Worm (Caenorhabditis elegans) whole organism, L4 larva: Measurements from ENCODE around the gene myrf-2.

ENCODE experiments used
- F26F4.8 ChIP-seq: fragments of 200-800 bp; sonication (Bioruptor generic); conservative IDR thresholded peaks from 2 replicates; pipeline ENCODE4 v1.3.6; 2022; ENCODE audit warnings: missing genetic modification characterization, missing compliant biosample characterization
- F44E2.7 ChIP-seq: fragments of 200-800 bp; sonication (Bioruptor generic); IDR thresholded peaks from 2 replicates; pipeline ENCODE4 v2.1.2; 2022; ENCODE audit warnings: missing genetic modification characterization, missing compliant biosample characterization
- F49E8.2 ChIP-seq: sonication (generic microtip); optimal IDR thresholded peaks from 2 replicates; lab custom pipeline; 2016; ENCODE audit warnings: missing compliant biosample characterization, mild to moderate bottlenecking, missing genetic modification characterization, borderline replicate concordance
- R02D3.7 ChIP-seq: fragments of 150-350 bp; sonication (generic microtip); optimal IDR thresholded peaks from 3 replicates; lab custom pipeline; 2014; ENCODE audit warnings: missing biosample characterization, missing genetic modification characterization
- Y48G9A.11 ChIP-seq: fragments of 200-800 bp; sonication (Bioruptor generic); IDR thresholded peaks from 2 replicates; pipeline ENCODE4 v1.3.6; 2022; ENCODE audit warnings: missing genetic modification reagents, missing genetic modification characterization, missing compliant biosample characterization
- Y75B8A.6 ChIP-seq: fragments of 200-800 bp; sonication (Bioruptor generic); IDR thresholded peaks from 2 replicates; pipeline ENCODE4 v1.3.6; 2022; ENCODE audit warnings: missing genetic modification reagents, missing genetic modification characterization, missing compliant biosample characterization
- ZK337.2 ChIP-seq: fragments of 200-800 bp; sonication (Bioruptor generic); IDR thresholded peaks from 2 replicates; pipeline ENCODE4 v1.3.6; 2022; ENCODE audit warnings: missing genetic modification reagents, missing genetic modification characterization, missing compliant biosample characterization
- ZK546.5 ChIP-seq, 2 experiments: sonication (generic microtip); optimal IDR thresholded peaks; 2 replicates each; lab custom pipeline; 2017; ENCODE audit warnings: missing biosample characterization in 2 of 2, missing genetic modification characterization in 2 of 2
- aha-1 ChIP-seq: fragments of 150-350 bp; peaks from one replicate; lab custom pipeline; 2014; ENCODE audit warnings: missing biosample characterization, missing genetic modification characterization
- aly-2 ChIP-seq: sonication (generic microtip); optimal IDR thresholded peaks from 2 replicates; lab custom pipeline; 2018; ENCODE audit warnings: missing biosample characterization, missing genetic modification characterization
- ama-1 ChIP-seq: fragments of 150-350 bp; optimal IDR thresholded peaks from 2 replicates; lab custom pipeline; 2014; ENCODE audit warnings: inconsistent platforms, mixed read lengths
- ceh-20 ChIP-seq: fragments of 200-800 bp; sonication (Bioruptor generic); IDR thresholded peaks from 2 replicates; pipeline ENCODE4 v1.3.6; 2022; ENCODE audit warnings: missing genetic modification reagents, missing genetic modification characterization, missing compliant biosample characterization
- cey-2 ChIP-seq: sonication (generic microtip); optimal IDR thresholded peaks from 3 replicates; lab custom pipeline; 2017; ENCODE audit warnings: missing genetic modification characterization, mild to moderate bottlenecking, missing compliant biosample characterization, antibody characterized with exemption, borderline replicate concordance; ENCODE audit not compliant: insufficient read depth
- daf-19 ChIP-seq: fragments of 200-800 bp; sonication (Bioruptor generic); conservative IDR thresholded peaks from 2 replicates; pipeline ENCODE4 v1.3.6; 2022; ENCODE audit warnings: missing genetic modification characterization, missing compliant biosample characterization
- dmd-6 ChIP-seq: fragments of 200-800 bp; sonication (Bioruptor generic); IDR thresholded peaks from 2 replicates; pipeline ENCODE4 v1.3.6; 2022; ENCODE audit warnings: missing genetic modification reagents, missing genetic modification characterization, missing compliant biosample characterization
- duxl-1 ChIP-seq: sonication (generic microtip); optimal IDR thresholded peaks from 2 replicates; lab custom pipeline; 2016; ENCODE audit warnings: mild to moderate bottlenecking, missing genetic modification characterization, moderate library complexity, missing compliant biosample characterization; ENCODE audit not compliant: poor library complexity
- dve-1 ChIP-seq: sonication (generic microtip); optimal IDR thresholded peaks from 2 replicates; lab custom pipeline; 2017; ENCODE audit warnings: antibody characterized with exemption, mild to moderate bottlenecking, missing genetic modification characterization, missing compliant biosample characterization; ENCODE audit not compliant: insufficient read depth
- egl-43 ChIP-seq: fragments of 200-800 bp; sonication (Bioruptor generic); IDR thresholded peaks from 2 replicates; pipeline ENCODE4 v1.3.6; 2022; ENCODE audit warnings: missing genetic modification reagents, missing genetic modification characterization, missing compliant biosample characterization
- fos-1 ChIP-seq: fragments of 150-350 bp; optimal IDR thresholded peaks from 2 replicates; lab custom pipeline; 2014; ENCODE audit warnings: missing biosample characterization, missing genetic modification characterization
- gei-8 ChIP-seq: fragments of 200-800 bp; sonication (Bioruptor generic); optimal IDR thresholded peaks from 2 replicates; lab custom pipeline; 2018; ENCODE audit warnings: mild to moderate bottlenecking, missing genetic modification characterization, missing compliant biosample characterization
- hif-1 ChIP-seq, 2 experiments: sonication (generic microtip); optimal IDR thresholded peaks; 2 replicates each; lab custom pipeline; 2016 to 2017; ENCODE audit warnings: missing compliant biosample characterization in 2 of 2, missing genetic modification characterization in 2 of 2, missing genetic modification reagents in 2 of 2, missing genotype in 2 of 2, mild to moderate bottlenecking in 1 of 2
- hlh-30 ChIP-seq: sonication (generic microtip); optimal IDR thresholded peaks from 2 replicates; lab custom pipeline; 2017; ENCODE audit warnings: antibody characterized with exemption, mild to moderate bottlenecking, missing genetic modification characterization, missing compliant biosample characterization; ENCODE audit not compliant: insufficient read depth
- lim-7 ChIP-seq: fragments of 200-800 bp; sonication (Bioruptor generic); IDR thresholded peaks from 2 replicates; pipeline ENCODE4 v1.3.6; 2022; ENCODE audit warnings: missing genetic modification characterization, missing compliant biosample characterization
- lin-15B ChIP-seq: fragments of 150-350 bp; sonication (generic microtip); optimal IDR thresholded peaks from 3 replicates; lab custom pipeline; 2014; ENCODE audit warnings: missing biosample characterization, missing genetic modification characterization
- lin-29 ChIP-seq: fragments of 200-800 bp; sonication (Bioruptor generic); IDR thresholded peaks from 2 replicates; pipeline ENCODE4 v1.3.6; 2022; ENCODE audit warnings: missing genetic modification reagents, missing genetic modification characterization, missing compliant biosample characterization
- lin-38 ChIP-seq: fragments of 200-800 bp; sonication (Bioruptor generic); IDR thresholded peaks from 2 replicates; pipeline ENCODE4 v1.3.6; 2022; ENCODE audit warnings: missing genetic modification reagents, missing genetic modification characterization, missing compliant biosample characterization
- lir-3 ChIP-seq: sonication (generic microtip); optimal IDR thresholded peaks from 2 replicates; lab custom pipeline; 2016; ENCODE audit warnings: mild to moderate bottlenecking, missing genetic modification characterization, missing compliant biosample characterization
- lsy-2 ChIP-seq, 2 experiments: fragments of 150-350 bp in 1 of 2; sonication (generic microtip) in 1 of 2; optimal IDR thresholded peaks; 2 replicates each; lab custom pipeline; 2014 to 2017; ENCODE audit warnings: missing biosample characterization in 2 of 2, missing genetic modification characterization in 2 of 2
- madf-5 ChIP-seq, 2 experiments: fragments of 200-800 bp; sonication (Bioruptor generic); IDR thresholded peaks; 2 replicates each; pipeline ENCODE4 v1.3.6; 2022; ENCODE audit warnings: missing compliant biosample characterization in 2 of 2, missing genetic modification characterization in 2 of 2
- madf-9 ChIP-seq: fragments of 200-800 bp; sonication (Bioruptor generic); conservative IDR thresholded peaks from 2 replicates; pipeline ENCODE4 v1.3.6; 2022; ENCODE audit warnings: missing genetic modification reagents, missing genetic modification characterization, missing compliant biosample characterization
- mdl-1 ChIP-seq, 2 experiments: fragments of 150-350 bp in 1 of 2; sonication (generic microtip) in 1 of 2; optimal IDR thresholded peaks; 2 replicates each; lab custom pipeline; 2014 to 2017; ENCODE audit warnings: missing biosample characterization in 2 of 2, missing genetic modification characterization in 2 of 2
- mdt-29 ChIP-seq: fragments of 200-800 bp; sonication (Bioruptor generic); IDR thresholded peaks from 2 replicates; pipeline ENCODE4 v1.3.6; 2022; ENCODE audit warnings: missing genetic modification reagents, missing genetic modification characterization, missing compliant biosample characterization
- mep-1 ChIP-seq: fragments of 150-350 bp; sonication (generic microtip); optimal IDR thresholded peaks from 3 replicates; lab custom pipeline; 2014; ENCODE audit warnings: missing biosample characterization, missing genetic modification characterization
- mxl-3 ChIP-seq: fragments of 200-800 bp; sonication (Bioruptor generic); optimal IDR thresholded peaks from 2 replicates; lab custom pipeline; 2018; ENCODE audit warnings: mild to moderate bottlenecking, missing genetic modification characterization, missing compliant biosample characterization
- nhr-102 ChIP-seq: sonication (generic microtip); optimal IDR thresholded peaks from 2 replicates; lab custom pipeline; 2016; ENCODE audit warnings: mild to moderate bottlenecking, missing genetic modification characterization, moderate library complexity, missing compliant biosample characterization
- nhr-42 ChIP-seq: fragments of 200-800 bp; sonication (Bioruptor generic); IDR thresholded peaks from 2 replicates; pipeline ENCODE4 v1.3.6; 2022; ENCODE audit warnings: missing genetic modification characterization, missing compliant biosample characterization
- nhr-48 ChIP-seq: sonication (generic microtip); optimal IDR thresholded peaks from 2 replicates; lab custom pipeline; 2016; ENCODE audit warnings: mild to moderate bottlenecking, missing genetic modification characterization, missing compliant biosample characterization
- pha-4 ChIP-seq, 2 experiments: fragments of 150-350 bp in 1 of 2; fragments of 200-800 bp in 1 of 2; sonication (Bioruptor generic) in 1 of 2; IDR thresholded peaks in 1 of 2; optimal IDR thresholded peaks in 1 of 2; 2 replicates each; pipeline versions ENCODE4 v1.3.6 to Lab custom; 2014 to 2022; ENCODE audit warnings: missing genetic modification characterization in 2 of 2, missing genetic modification reagents in 2 of 2, missing biosample characterization in 1 of 2, missing compliant biosample characterization in 1 of 2
- php-3 ChIP-seq: fragments of 200-800 bp; sonication (Bioruptor generic); IDR thresholded peaks from 2 replicates; pipeline ENCODE4 v1.3.6; 2022; ENCODE audit warnings: missing genetic modification reagents, missing genetic modification characterization, missing compliant biosample characterization
- saeg-2 ChIP-seq: fragments of 200-800 bp; sonication (Bioruptor generic); IDR thresholded peaks from 2 replicates; pipeline ENCODE4 v1.3.6; 2022; ENCODE audit warnings: missing genetic modification reagents, missing genetic modification characterization, missing compliant biosample characterization
- sdz-12 ChIP-seq: fragments of 200-800 bp; sonication (Bioruptor generic); optimal IDR thresholded peaks from 2 replicates; lab custom pipeline; 2018; ENCODE audit warnings: mild to moderate bottlenecking, missing genetic modification characterization, missing compliant biosample characterization
- tag-97 ChIP-seq: fragments of 200-800 bp; sonication (Bioruptor generic); IDR thresholded peaks from 2 replicates; pipeline ENCODE4 v1.3.6; 2022; ENCODE audit warnings: missing genetic modification characterization, missing compliant biosample characterization
- unc-62 ChIP-seq, 3 experiments: fragments of 150-350 bp in 1 of 3; sonication (generic microtip); optimal IDR thresholded peaks in 2 of 3; peaks in 1 of 3; 1 replicate in 1 of 3; 2 replicates in 2 of 3; lab custom pipeline; 2014 to 2017; ENCODE audit warnings: missing biosample characterization in 3 of 3, missing genetic modification characterization in 3 of 3, missing genetic modification reagents in 3 of 3, missing genotype in 1 of 3
- zfp-3 ChIP-seq: fragments of 200-800 bp; sonication (Bioruptor generic); conservative IDR thresholded peaks from 2 replicates; pipeline ENCODE4 v1.3.6; 2022; ENCODE audit warnings: missing genetic modification reagents, missing genetic modification characterization, missing compliant biosample characterization
- ztf-11 ChIP-seq: fragments of 150-350 bp; optimal IDR thresholded peaks from 2 replicates; lab custom pipeline; 2014; ENCODE audit warnings: missing biosample characterization, missing genetic modification characterization
- ztf-7 ChIP-seq: fragments of 150-350 bp; optimal IDR thresholded peaks from 2 replicates; lab custom pipeline; 2014; ENCODE audit warnings: missing biosample characterization, missing genetic modification characterization

Gene myrf-2

DNA sequence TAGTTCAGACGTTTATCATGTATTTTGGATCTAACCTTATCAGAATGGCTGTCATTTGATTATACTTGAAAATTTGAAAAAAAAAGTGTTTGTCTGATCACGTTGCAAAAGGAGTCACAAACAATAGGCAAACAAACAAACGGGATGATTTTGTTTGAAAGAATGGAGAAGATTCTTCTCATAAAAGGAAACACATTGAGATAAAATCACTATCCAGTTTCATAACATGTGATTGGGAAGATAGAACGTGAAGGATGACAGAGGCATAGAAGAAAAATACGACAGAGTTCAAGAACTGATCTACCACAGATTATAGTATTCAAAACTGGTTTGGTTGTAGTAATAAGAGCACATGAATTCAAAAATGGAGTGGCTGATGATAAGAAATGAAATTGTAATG, 24.6 kb upstream of the myrf-2 start, which contains the start of gene F44A6.5 (continued):
- TF ChIP-seq mep-1 (tag; lab: Kevin White, UChicago) (peak; percentile 70), Y75B8A.6 (GFP tag; lab: Robert Waterston, UW) (no peak), dve-1 (tag; lab: Kevin White, UChicago) (peak; percentile 91), hif-1 (tag; optimal IDR thresholded peaks at IDR 0.05; lab: Kevin White, UChicago) (peak in 1 of 2 experiments; percentile 71), ztf-7 (tag; lab: Kevin White, UChicago) (peak; percentile 20), aly-2 (tag; lab: Kevin White, UChicago) (no peak), dmd-6 (GFP tag; lab: Robert Waterston, UW) (peak; percentile 56; the same call in 1 of the 2 replicates), daf-19 (GFP tag; lab: Robert Waterston, UW) (no peak), mxl-3 (GFP tag; lab: Kevin White, UChicago) (peak; percentile 20), mdl-1 (tag; optimal IDR thresholded peaks at IDR 0.05; lab: Kevin White, UChicago) (peak in 1 of 2 experiments; percentile 85), egl-43 (no peak), nhr-102 (tag; lab: Kevin White, UChicago) (peak; percentile 57), fos-1 (tag; lab: Kevin White, UChicago) (no peak), lsy-2 (tag; optimal IDR thresholded peaks at IDR 0.05; lab: Kevin White, UChicago) (peak in 1 of 2 experiments; percentile 42)

DNA sequence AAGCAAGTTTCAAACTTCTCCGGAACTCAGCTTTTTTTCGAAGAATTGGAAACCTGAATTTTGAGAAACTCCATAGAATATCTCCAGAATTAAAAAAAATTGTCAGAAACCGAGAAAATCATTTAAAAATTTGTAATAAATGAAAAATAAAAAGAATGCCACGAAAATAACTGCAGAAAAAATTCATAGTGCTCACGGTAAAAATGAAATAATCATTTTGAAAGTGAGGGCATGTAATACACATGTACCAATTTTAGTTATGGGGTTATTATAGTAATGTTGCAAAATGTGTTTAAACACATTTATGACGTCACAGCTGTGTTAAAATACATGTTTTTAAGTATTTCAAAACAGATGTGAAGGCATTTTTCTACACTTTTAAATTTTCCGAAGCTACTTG, 22.7 kb upstream of the myrf-2 start:
- TF ChIP-seq lim-7 (GFP tag; lab: Robert Waterston, UW) (no peak), egl-43 (no peak), F26F4.8 (GFP tag; lab: Robert Waterston, UW) (no peak), ceh-20 (GFP tag; lab: Robert Waterston, UW) (peak; percentile 16; the same call in 1 of the 2 replicates), ZK337.2 (GFP tag; lab: Robert Waterston, UW) (no peak), mdt-29 (GFP tag; lab: Robert Waterston, UW) (no peak), lin-29 (GFP tag; lab: Robert Waterston, UW) (peak; percentile 14; the same call in 1 of the 2 replicates), R02D3.7 (no peak), hlh-30 (tag; lab: Kevin White, UChicago) (no peak), pha-4 (GFP tag; IDR thresholded peaks at IDR 0.05; lab: Robert Waterston, UW) (no peak), pha-4 (tag; optimal IDR thresholded peaks at IDR 0.05; lab: Kevin White, UChicago) (no peak), madf-9 (GFP tag; lab: Robert Waterston, UW) (no peak), F49E8.2 (no peak), ama-1 (no peak), gei-8 (GFP tag; lab: Kevin White, UChicago) (no peak), dmd-6 (GFP tag; lab: Robert Waterston, UW) (no peak), aha-1 (no peak), cey-2 (no peak), duxl-1 (no peak), lin-15B (tag; lab: Kevin White, UChicago) (no peak), ZK546.5 (tag; optimal IDR thresholded peaks at IDR 0.05; lab: Kevin White, UChicago) (no peak), F44E2.7 (GFP tag; lab: Robert Waterston, UW) (no peak), fos-1 (tag; lab: Kevin White, UChicago) (no peak), nhr-42 (GFP tag; lab: Robert Waterston, UW) (no peak), madf-5 (GFP tag; IDR thresholded peaks at IDR 0.05; lab: Robert Waterston, UW) (no peak), saeg-2 (GFP tag; lab: Robert Waterston, UW) (0 out of 2 replicates have a peak, but pooled peaks have one; percentile 51), mxl-3 (GFP tag; lab: Kevin White, UChicago) (no peak), ztf-11 (no peak), tag-97 (0 out of 2 replicates have a peak, but pooled peaks have one; percentile 30), lir-3 (tag; lab: Kevin White, UChicago) (no peak), sdz-12 (no peak), lin-38 (GFP tag; lab: Robert Waterston, UW) (peak; percentile 10; the same call in 1 of the 2 replicates), php-3 (GFP tag; lab: Robert Waterston, UW) (peak; percentile 48), zfp-3 (no peak; the same call in 1 of the 2 replicates), unc-62 (GFP tag; optimal IDR thresholded peaks at IDR 0.05 in 1 of 2; lab: Kevin White, UChicago) (no peak), unc-62 (tag; optimal IDR thresholded peaks at IDR 0.05; lab: Kevin White, UChicago) (no peak), hif-1 (tag; optimal IDR thresholded peaks at IDR 0.05; lab: Kevin White, UChicago) (no peak), Y48G9A.11 (GFP tag; lab: Robert Waterston, UW) (no peak), nhr-48 (tag; lab: Kevin White, UChicago) (no peak)
